Worm (Caenorhabditis elegans) whole organism, L2 larva: Measurements from ENCODE around the gene gpx-5.
A peak's percentile ranks its signal among the peaks of the same experiment; 100 is the strongest.

Experiments
- C34F6.9 ChIP-seq: fragments of 150-350 bp; optimal IDR thresholded peaks from 2 replicates; lab custom pipeline; 2014; ENCODE audit warnings: missing biosample characterization, missing genetic modification characterization
- F13H6.1 ChIP-seq: sonication (generic microtip); optimal IDR thresholded peaks from 2 replicates; lab custom pipeline; 2016; ENCODE audit warnings: missing genetic modification characterization, missing compliant biosample characterization
- R02D3.7 ChIP-seq: fragments of 150-350 bp; optimal IDR thresholded peaks from 2 replicates; lab custom pipeline; 2014; ENCODE audit warnings: missing biosample characterization, missing genetic modification characterization
- Y55F3AM.14 ChIP-seq: fragments of 200-800 bp; sonication (Bioruptor generic); optimal IDR thresholded peaks from 2 replicates; lab custom pipeline; 2018; ENCODE audit warnings: mild to moderate bottlenecking, missing genetic modification characterization, missing compliant biosample characterization
- ZK546.5 ChIP-seq: sonication (generic microtip); optimal IDR thresholded peaks from 2 replicates; lab custom pipeline; 2017; ENCODE audit warnings: missing biosample characterization, missing genetic modification characterization
- alr-1 ChIP-seq: fragments of 150-350 bp; optimal IDR thresholded peaks from 2 replicates; lab custom pipeline; 2014; ENCODE audit warnings: missing biosample characterization, missing genetic modification characterization
- aly-2 ChIP-seq: fragments of 150-350 bp; optimal IDR thresholded peaks from 2 replicates; lab custom pipeline; 2014; ENCODE audit warnings: missing biosample characterization, missing genetic modification characterization
- ama-1 ChIP-seq: fragments of 150-350 bp; optimal IDR thresholded peaks from 2 replicates; lab custom pipeline; 2018; ENCODE audit warnings: inconsistent platforms
- blmp-1 ChIP-seq: sonication (generic microtip); optimal IDR thresholded peaks from 2 replicates; lab custom pipeline; 2017; ENCODE audit warnings: missing genetic modification characterization, mild to moderate bottlenecking, missing compliant biosample characterization, antibody characterized with exemption, moderate library complexity; ENCODE audit not compliant: insufficient read depth
- ceh-16 ChIP-seq: fragments of 150-350 bp; optimal IDR thresholded peaks from 2 replicates; lab custom pipeline; 2014; ENCODE audit warnings: missing biosample characterization, missing genetic modification characterization
- ceh-82 ChIP-seq: fragments of 150-350 bp; optimal IDR thresholded peaks from 2 replicates; lab custom pipeline; 2014; ENCODE audit warnings: missing biosample characterization, missing genetic modification characterization
- crh-2 ChIP-seq: sonication (generic microtip); optimal IDR thresholded peaks from 2 replicates; lab custom pipeline; 2017; ENCODE audit warnings: missing biosample characterization, missing genetic modification characterization
- dmd-4 ChIP-seq: sonication (generic microtip); optimal IDR thresholded peaks from 2 replicates; lab custom pipeline; 2017; ENCODE audit warnings: missing biosample characterization, missing genetic modification characterization
- egl-27 ChIP-seq: sonication (generic microtip); optimal IDR thresholded peaks from 3 replicates; lab custom pipeline; 2017; ENCODE audit warnings: missing biosample characterization, missing genetic modification reagents, missing genetic modification characterization
- elt-1 ChIP-seq: fragments of 150-350 bp; optimal IDR thresholded peaks from 2 replicates; lab custom pipeline; 2014; ENCODE audit warnings: missing biosample characterization, missing genetic modification characterization
- elt-3 ChIP-seq: sonication (generic microtip); optimal IDR thresholded peaks from 2 replicates; lab custom pipeline; 2017; ENCODE audit warnings: missing biosample characterization, missing genetic modification characterization
- fos-1 ChIP-seq: fragments of 150-350 bp; optimal IDR thresholded peaks from 2 replicates; lab custom pipeline; 2014; ENCODE audit warnings: missing biosample characterization, missing genetic modification characterization
- gmeb-1 ChIP-seq: fragments of 150-350 bp; optimal IDR thresholded peaks from 2 replicates; lab custom pipeline; 2014; ENCODE audit warnings: missing biosample characterization, missing genetic modification characterization
- lin-11 ChIP-seq: fragments of 150-350 bp; sonication (generic microtip); optimal IDR thresholded peaks from 2 replicates; lab custom pipeline; 2014; ENCODE audit warnings: missing biosample characterization, missing genetic modification characterization, inconsistent platforms, mixed read lengths
- lin-13 ChIP-seq: fragments of 150-350 bp; optimal IDR thresholded peaks from 2 replicates; lab custom pipeline; 2014; ENCODE audit warnings: missing biosample characterization, missing genetic modification reagents, missing genetic modification characterization
- lin-39 ChIP-seq: fragments of 150-350 bp; optimal IDR thresholded peaks from 2 replicates; lab custom pipeline; 2014; ENCODE audit warnings: missing biosample characterization, missing genetic modification reagents, missing genetic modification characterization
- lsy-2 ChIP-seq, 2 experiments: fragments of 150-350 bp in 1 of 2; sonication (generic microtip) in 1 of 2; optimal IDR thresholded peaks; 2 replicates each; lab custom pipeline; 2014 to 2017; ENCODE audit warnings: missing biosample characterization in 2 of 2, missing genetic modification characterization in 2 of 2
- mab-5 ChIP-seq: fragments of 150-350 bp; optimal IDR thresholded peaks from 2 replicates; lab custom pipeline; 2014; ENCODE audit warnings: missing biosample characterization, missing genetic modification characterization
- mbf-1 ChIP-seq: sonication (generic microtip); optimal IDR thresholded peaks from 2 replicates; lab custom pipeline; 2017; ENCODE audit warnings: missing biosample characterization, missing genetic modification characterization
- mdl-1 ChIP-seq, 2 experiments: fragments of 150-350 bp in 1 of 2; sonication (generic microtip) in 1 of 2; optimal IDR thresholded peaks; 2 replicates each; lab custom pipeline; 2017; ENCODE audit warnings: missing biosample characterization in 2 of 2, missing genetic modification characterization in 2 of 2
- nhr-10 ChIP-seq: sonication (generic microtip); optimal IDR thresholded peaks from 2 replicates; lab custom pipeline; 2017; ENCODE audit warnings: missing biosample characterization, missing genetic modification characterization
- nhr-11 ChIP-seq: fragments of 150-350 bp; optimal IDR thresholded peaks from 2 replicates; lab custom pipeline; 2014; ENCODE audit warnings: missing biosample characterization, missing genetic modification characterization
- nhr-12 ChIP-seq: fragments of 150-350 bp; optimal IDR thresholded peaks from 2 replicates; lab custom pipeline; 2014; ENCODE audit warnings: missing biosample characterization, missing genetic modification characterization
- nhr-129 ChIP-seq: fragments of 150-350 bp; optimal IDR thresholded peaks from 2 replicates; lab custom pipeline; 2014; ENCODE audit warnings: missing biosample characterization, missing genetic modification characterization
- nhr-21 ChIP-seq: fragments of 150-350 bp; optimal IDR thresholded peaks from 2 replicates; lab custom pipeline; 2014; ENCODE audit warnings: missing biosample characterization, missing genetic modification characterization
- nhr-237 ChIP-seq: fragments of 150-350 bp; optimal IDR thresholded peaks from 2 replicates; lab custom pipeline; 2014; ENCODE audit warnings: missing biosample characterization, missing genetic modification characterization
- nhr-25 ChIP-seq: fragments of 150-350 bp; sonication (generic microtip); optimal IDR thresholded peaks from 3 replicates; lab custom pipeline; 2014; ENCODE audit warnings: missing biosample characterization, missing genetic modification characterization
- nhr-6 ChIP-seq: fragments of 150-350 bp; optimal IDR thresholded peaks from 2 replicates; lab custom pipeline; 2014; ENCODE audit warnings: missing biosample characterization, missing genetic modification characterization
- nhr-77 ChIP-seq: fragments of 150-350 bp; optimal IDR thresholded peaks from 2 replicates; lab custom pipeline; 2014; ENCODE audit warnings: missing biosample characterization, missing genetic modification characterization
- peb-1 ChIP-seq: fragments of 150-350 bp; optimal IDR thresholded peaks from 2 replicates; lab custom pipeline; 2014; ENCODE audit warnings: missing biosample characterization, missing genetic modification characterization
- skn-1 ChIP-seq: sonication (generic microtip); optimal IDR thresholded peaks from 2 replicates; lab custom pipeline; 2017; ENCODE audit warnings: missing biosample characterization, missing genetic modification characterization
- sma-3 ChIP-seq: sonication (generic microtip); optimal IDR thresholded peaks from 2 replicates; lab custom pipeline; 2016; ENCODE audit warnings: missing genetic modification reagents, missing genetic modification characterization, missing compliant biosample characterization
- sma-9 ChIP-seq, 2 experiments: fragments of 150-350 bp in 1 of 2; sonication (generic microtip) in 1 of 2; optimal IDR thresholded peaks; 2 replicates each; lab custom pipeline; 2014 to 2016; ENCODE audit warnings: missing genetic modification characterization in 2 of 2, mild to moderate bottlenecking in 1 of 2, missing biosample characterization in 1 of 2, missing compliant biosample characterization in 1 of 2, missing genetic modification reagents in 1 of 2, moderate library complexity in 1 of 2
- snpc-4 ChIP-seq: fragments of 150-350 bp; optimal IDR thresholded peaks from 2 replicates; lab custom pipeline; 2014; ENCODE audit warnings: missing biosample characterization, missing genetic modification characterization
- unc-39 ChIP-seq: fragments of 150-350 bp; optimal IDR thresholded peaks from 2 replicates; lab custom pipeline; 2014; ENCODE audit warnings: missing biosample characterization, missing genetic modification characterization
- unc-55 ChIP-seq: fragments of 150-350 bp; sonication (generic microtip); optimal IDR thresholded peaks from 3 replicates; lab custom pipeline; 2014; ENCODE audit warnings: missing biosample characterization, missing genetic modification reagents, missing genetic modification characterization
- unc-62 ChIP-seq: fragments of 150-350 bp; optimal IDR thresholded peaks from 2 replicates; lab custom pipeline; 2014; ENCODE audit warnings: missing biosample characterization, missing genetic modification reagents, missing genetic modification characterization
- ztf-1 ChIP-seq: fragments of 200-800 bp; sonication (Bioruptor generic); conservative IDR thresholded peaks from 2 replicates; pipeline ENCODE4 v1.3.6; 2022; ENCODE audit warnings: missing genetic modification characterization, missing compliant biosample characterization
- ztf-11 ChIP-seq: sonication (generic microtip); optimal IDR thresholded peaks from 2 replicates; lab custom pipeline; 2017; ENCODE audit warnings: missing biosample characterization, missing genetic modification characterization
- ztf-4 ChIP-seq: fragments of 150-350 bp; optimal IDR thresholded peaks from 2 replicates; lab custom pipeline; 2014; ENCODE audit warnings: missing biosample characterization, missing genetic modification characterization

gpx-5 gene

ce11 chrX:9584333-9584732 is at the start of gene gpx-5:
Gene gpx-5, plus strand, starts transcription at chrX:9584668.
- TF ChIP-seq blmp-1, result peak; percentile 7
- TF ChIP-seq egl-27 (tag; lab: Kevin White, UChicago), result peak; percentile 10
- TF ChIP-seq unc-55 (GFP tag; lab: Kevin White, UChicago), result no peak
- peak; percentile 17 for TF ChIP-seq nhr-21 (tag; lab: Kevin White, UChicago)
- peak; percentile 50 for TF ChIP-seq F13H6.1 (tag; lab: Kevin White, UChicago)
- peak; percentile 47 for TF ChIP-seq sma-3 (GFP tag; lab: Kevin White, UChicago)
- no peak for TF ChIP-seq peb-1
- TF ChIP-seq nhr-25 (tag; lab: Kevin White, UChicago), result peak; percentile 67
- peak; percentile 31 for TF ChIP-seq sma-9 (GFP tag; optimal IDR thresholded peaks at IDR 0.05; lab: Kevin White, UChicago)
- TF ChIP-seq sma-9 (tag; optimal IDR thresholded peaks at IDR 0.05; lab: Kevin White, UChicago), result no peak
- no peak for TF ChIP-seq C34F6.9 (tag; lab: Kevin White, UChicago)
- TF ChIP-seq nhr-129 (tag; lab: Kevin White, UChicago), result peak; percentile 47

ce11 chrX:9536008-9536407 is 48.5 kb upstream of the gpx-5 start:
- no peak for TF ChIP-seq elt-3 (tag; lab: Kevin White, UChicago)
- no peak for TF ChIP-seq gmeb-1
- TF ChIP-seq nhr-6, result no peak
- TF ChIP-seq C34F6.9 (tag; lab: Kevin White, UChicago), result no peak
- TF ChIP-seq nhr-21 (tag; lab: Kevin White, UChicago), result peak; percentile 51
- peak; percentile 9 for TF ChIP-seq ztf-4 (tag; lab: Kevin White, UChicago)
- peak; percentile 46 for TF ChIP-seq nhr-25 (tag; lab: Kevin White, UChicago)
- no peak for TF ChIP-seq Y55F3AM.14

ce11 chrX:9536665-9537064 is 47.8 kb upstream of the gpx-5 start, which contains the start of gene C07B5.8:
Gene C07B5.8, minus strand, starts transcription at chrX:9536765.
- TF ChIP-seq peb-1 (no peak), ztf-4 (tag; lab: Kevin White, UChicago) (no peak)

ce11 chrX:9537538-9538172 is 46.8 kb upstream of the gpx-5 start:
- TF ChIP-seq mdl-1 (tag; optimal IDR thresholded peaks at IDR 0.05; lab: Kevin White, UChicago), result no peak
- no peak for TF ChIP-seq unc-62
- TF ChIP-seq nhr-11 (tag; lab: Kevin White, UChicago), result no peak
- TF ChIP-seq lin-39 (tag; lab: Kevin White, UChicago), result no peak
- TF ChIP-seq unc-55 (GFP tag; lab: Kevin White, UChicago), result no peak
- no peak for TF ChIP-seq mbf-1 (tag; lab: Kevin White, UChicago)
- no peak for TF ChIP-seq ztf-4 (tag; lab: Kevin White, UChicago)
- no peak for TF ChIP-seq elt-1
- TF ChIP-seq lin-11 (tag; lab: Kevin White, UChicago), result no peak
- no peak for TF ChIP-seq egl-27 (tag; lab: Kevin White, UChicago)
- no peak for TF ChIP-seq ztf-11
- TF ChIP-seq skn-1 (tag; lab: Kevin White, UChicago), result no peak
- TF ChIP-seq unc-39, result no peak
- no peak for TF ChIP-seq ztf-1 (GFP tag; lab: Robert Waterston, UW)
- TF ChIP-seq gmeb-1, result no peak
- no peak for TF ChIP-seq nhr-12
- no peak for TF ChIP-seq snpc-4 (tag; lab: Kevin White, UChicago)
- peak; percentile 62 for TF ChIP-seq crh-2
- TF ChIP-seq lin-13, result no peak
- TF ChIP-seq nhr-21 (tag; lab: Kevin White, UChicago), result peak; percentile 31
- peak; percentile 30 for TF ChIP-seq sma-3 (GFP tag; lab: Kevin White, UChicago)
- no peak for TF ChIP-seq ZK546.5 (tag; lab: Kevin White, UChicago)
- no peak for TF ChIP-seq peb-1
- TF ChIP-seq nhr-237 (tag; lab: Kevin White, UChicago), result no peak
- TF ChIP-seq fos-1 (tag; lab: Kevin White, UChicago), result no peak
- no peak for TF ChIP-seq mab-5 (tag; lab: Kevin White, UChicago)
- TF ChIP-seq nhr-10 (tag; lab: Kevin White, UChicago), result no peak
- no peak for TF ChIP-seq ama-1 (lab: Kevin White, UChicago)
- peak; percentile 67 for TF ChIP-seq sma-9 (GFP tag; optimal IDR thresholded peaks at IDR 0.05; lab: Kevin White, UChicago)
- no peak for TF ChIP-seq sma-9 (tag; optimal IDR thresholded peaks at IDR 0.05; lab: Kevin White, UChicago)
- peak; percentile 84 for TF ChIP-seq blmp-1
- TF ChIP-seq aly-2 (tag; lab: Kevin White, UChicago), result no peak
- no peak for TF ChIP-seq alr-1 (tag; lab: Kevin White, UChicago)
- TF ChIP-seq R02D3.7 (tag; lab: Kevin White, UChicago), result no peak
- TF ChIP-seq ceh-82 (tag; lab: Kevin White, UChicago), result no peak
- TF ChIP-seq lsy-2 (tag; optimal IDR thresholded peaks at IDR 0.05; lab: Kevin White, UChicago), result no peak
- TF ChIP-seq nhr-129 (tag; lab: Kevin White, UChicago), result peak; percentile 54
- TF ChIP-seq C34F6.9 (tag; lab: Kevin White, UChicago), result no peak
- no peak for TF ChIP-seq F13H6.1 (tag; lab: Kevin White, UChicago)
- TF ChIP-seq nhr-77 (tag; lab: Kevin White, UChicago), result no peak
- no peak for TF ChIP-seq nhr-6
- no peak for TF ChIP-seq ceh-16 (tag; lab: Kevin White, UChicago)
- no peak for TF ChIP-seq dmd-4 (tag; lab: Kevin White, UChicago)
